Worm (Caenorhabditis elegans): Measurements from ENCODE around the gene lin-26.

lin-26 gene

DNA sequence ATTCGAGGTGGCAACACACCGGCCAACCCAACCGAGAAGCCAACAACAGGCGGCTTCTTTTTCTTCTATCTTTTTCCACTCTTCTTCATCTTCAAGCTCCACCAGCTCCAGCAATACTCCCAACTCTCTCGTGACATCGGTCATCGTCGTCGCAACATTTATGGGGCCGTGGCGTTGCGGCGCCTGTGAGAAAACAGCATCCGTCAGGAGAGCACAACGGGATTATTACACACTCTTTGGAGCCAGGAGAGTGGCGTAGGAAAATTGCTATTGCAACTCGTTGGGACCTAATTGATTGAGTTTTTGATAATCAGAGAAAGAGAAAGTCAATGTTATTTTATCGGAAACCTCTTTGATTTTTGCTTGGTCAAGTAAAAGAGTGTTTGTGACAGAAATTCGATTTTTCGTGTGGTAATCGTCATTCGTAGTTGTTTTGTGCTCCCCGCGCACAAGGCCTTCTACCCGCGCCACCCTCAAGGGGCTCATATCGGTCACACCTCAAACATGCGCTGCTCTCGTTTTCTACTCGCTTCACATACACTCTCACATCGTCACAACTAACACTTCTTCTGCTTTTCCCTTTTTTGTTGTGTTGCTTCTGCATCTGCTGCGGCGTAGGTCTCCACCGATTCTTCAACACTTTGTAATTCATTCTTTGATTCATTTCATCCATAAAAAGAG lies 41.7 kb upstream of the lin-26 start:
- no peak for TF ChIP-seq blmp-1 (tag; optimal IDR thresholded peaks at IDR 0.05)
- TF ChIP-seq ces-1 (GFP tag; optimal IDR thresholded peaks at IDR 0.05): peak; percentile 7
- TF ChIP-seq lin-32 (GFP tag; optimal IDR thresholded peaks at IDR 0.05): no peak
- TF ChIP-seq nhr-237 (tag; optimal IDR thresholded peaks at IDR 0.05): no peak
- no peak for TF ChIP-seq nhr-76 (tag; optimal IDR thresholded peaks at IDR 0.05)
- peak; percentile 57 for TF ChIP-seq unc-120 (tag; optimal IDR thresholded peaks at IDR 0.05; ENCODE audit: poor library complexity, severe bottlenecking)
- TF ChIP-seq hlh-1 (tag; optimal IDR thresholded peaks at IDR 0.05): peak; percentile 63

DNA sequence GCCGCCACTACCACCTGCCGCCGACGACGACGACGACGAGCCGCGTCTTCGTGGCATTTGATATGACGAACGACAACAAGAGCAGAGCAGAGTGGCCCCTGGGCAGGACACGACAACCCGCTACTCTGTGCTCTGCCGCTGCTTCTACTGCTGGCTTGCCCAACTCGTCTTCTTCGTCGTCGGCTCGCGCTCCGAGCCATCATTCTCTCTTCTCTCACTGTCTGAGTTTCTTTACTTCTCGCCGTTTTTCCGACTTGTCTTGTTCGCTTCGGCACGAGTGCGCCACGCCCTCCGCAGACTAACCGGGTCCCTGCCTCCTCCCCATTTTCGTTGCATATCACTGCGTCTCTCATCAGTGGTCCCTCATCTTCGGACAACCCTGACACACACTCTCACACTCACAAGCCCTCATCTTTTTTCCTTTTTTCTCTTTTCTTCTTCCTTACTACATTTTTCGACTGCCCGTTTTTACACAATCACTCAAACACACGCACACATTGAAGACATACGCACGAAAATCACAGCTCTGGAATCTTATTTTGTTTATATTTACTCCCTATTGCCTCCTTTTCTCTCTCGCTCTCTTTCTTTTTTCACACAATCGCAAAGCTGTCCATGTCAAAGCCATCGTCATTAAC lies 39.9 kb upstream of the lin-26 start:
- TF ChIP-seq mep-1 (tag; optimal IDR thresholded peaks at IDR 0.05): no peak
- TF ChIP-seq unc-62 (GFP tag; optimal IDR thresholded peaks at IDR 0.05): peak; percentile 77
- no peak for TF ChIP-seq nhr-237 (tag; optimal IDR thresholded peaks at IDR 0.05)
- peak; percentile 9 for TF ChIP-seq mls-2 (tag; optimal IDR thresholded peaks at IDR 0.05)
- TF ChIP-seq sptf-1 (tag; optimal IDR thresholded peaks at IDR 0.05): peak; percentile 34
- no peak for TF ChIP-seq unc-39 (tag; optimal IDR thresholded peaks at IDR 0.05)
- TF ChIP-seq nhr-2 (tag; optimal IDR thresholded peaks at IDR 0.05): no peak
- peak; percentile 80 for TF ChIP-seq ces-1 (GFP tag; optimal IDR thresholded peaks at IDR 0.05)
- no peak for TF ChIP-seq bed-3 (GFP tag; optimal IDR thresholded peaks at IDR 0.05)
- TF ChIP-seq unc-120 (tag; optimal IDR thresholded peaks at IDR 0.05; ENCODE audit: poor library complexity, severe bottlenecking): peak; percentile 91

DNA sequence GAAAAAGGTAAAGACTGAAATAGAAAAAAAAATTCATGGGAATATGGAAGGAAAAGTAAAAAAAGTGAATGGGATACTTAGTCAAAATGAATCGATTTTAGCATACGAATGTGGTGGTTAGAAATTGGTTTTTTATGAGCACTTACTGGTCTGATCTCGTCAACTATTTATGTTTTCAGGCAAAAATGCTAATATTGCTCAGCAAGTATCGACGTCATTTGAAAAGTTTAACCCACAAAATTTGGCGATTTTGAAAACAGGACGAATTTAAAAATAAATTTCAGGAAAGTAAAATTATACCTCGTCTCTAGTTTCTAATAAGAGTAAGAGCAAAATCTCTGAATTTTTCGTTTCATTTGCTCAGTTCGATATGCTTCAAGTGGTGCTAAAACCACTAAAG lies 38.8 kb upstream of the lin-26 start:
- TF ChIP-seq cnd-1 (tag; optimal IDR thresholded peaks at IDR 0.05) (no peak), ztf-11 (tag; optimal IDR thresholded peaks at IDR 0.05) (no peak), elt-1 (tag; optimal IDR thresholded peaks at IDR 0.05; ENCODE audit: borderline replicate concordance, insufficient read depth) (no peak), sptf-1 (tag; optimal IDR thresholded peaks at IDR 0.05) (no peak), mls-2 (tag; optimal IDR thresholded peaks at IDR 0.05) (no peak), nhr-12 (tag; optimal IDR thresholded peaks at IDR 0.05) (no peak), nhr-2 (tag; optimal IDR thresholded peaks at IDR 0.05) (no peak), snpc-4 (tag; optimal IDR thresholded peaks at IDR 0.05) (no peak), lsy-2 (tag; optimal IDR thresholded peaks at IDR 0.05) (no peak), nhr-76 (tag; optimal IDR thresholded peaks at IDR 0.05) (no peak), lin-32 (GFP tag; optimal IDR thresholded peaks at IDR 0.05) (no peak), flh-1 (GFP tag; optimal IDR thresholded peaks at IDR 0.05) (no peak), ceh-39 (tag; optimal IDR thresholded peaks at IDR 0.05) (no peak), drap-1 (GFP tag; optimal IDR thresholded peaks at IDR 0.05) (no peak), unc-120 (tag; optimal IDR thresholded peaks at IDR 0.05; ENCODE audit: poor library complexity, severe bottlenecking) (no peak)

DNA sequence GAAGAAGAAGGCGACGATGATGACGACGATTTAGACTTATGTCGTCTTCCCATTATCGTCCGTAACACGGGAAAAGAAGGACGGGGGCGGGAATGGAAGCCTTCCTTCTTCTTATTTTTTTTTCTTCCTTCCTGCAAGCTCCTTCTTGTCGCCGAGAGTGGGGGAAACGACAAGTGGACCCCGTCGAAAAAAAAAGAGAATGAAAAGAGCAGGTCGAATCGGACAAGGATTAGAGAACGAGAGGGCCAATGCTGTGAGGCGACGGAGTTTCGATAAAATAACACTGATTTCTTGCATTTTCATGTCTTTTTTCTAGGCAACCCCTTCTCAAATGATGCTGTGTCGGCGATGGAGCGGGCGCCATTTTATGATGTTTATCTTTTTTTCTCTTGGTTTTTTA lies 30.8 kb upstream of the lin-26 start, which contains the start of gene pde-4:
TSS of gene pde-4 (minus strand) at position 76 of the 400 bp plus-strand sequence.
- TF ChIP-seq nhr-12 (tag; optimal IDR thresholded peaks at IDR 0.05): no peak
- no peak for TF ChIP-seq bed-3 (GFP tag; optimal IDR thresholded peaks at IDR 0.05)
- TF ChIP-seq ces-1 (GFP tag; optimal IDR thresholded peaks at IDR 0.05): no peak
- TF ChIP-seq hlh-1 (tag; optimal IDR thresholded peaks at IDR 0.05): no peak
- no peak for TF ChIP-seq ceh-83 (GFP tag; optimal IDR thresholded peaks at IDR 0.05)
- no peak for TF ChIP-seq mls-2 (tag; optimal IDR thresholded peaks at IDR 0.05)
- TF ChIP-seq snpc-4 (tag; optimal IDR thresholded peaks at IDR 0.05): no peak
- no peak for TF ChIP-seq M03D4.4 (tag; optimal IDR thresholded peaks at IDR 0.05)
- TF ChIP-seq ceh-39 (tag; optimal IDR thresholded peaks at IDR 0.05): no peak
- no peak for TF ChIP-seq pha-4 (tag; optimal IDR thresholded peaks at IDR 0.05)
- no peak for TF ChIP-seq blmp-1 (tag; optimal IDR thresholded peaks at IDR 0.05)
- no peak for TF ChIP-seq lin-32 (GFP tag; optimal IDR thresholded peaks at IDR 0.05)
- no peak for TF ChIP-seq unc-62 (GFP tag; optimal IDR thresholded peaks at IDR 0.05)
- no peak for TF ChIP-seq lin-13 (tag; optimal IDR thresholded peaks at IDR 0.05)
- no peak for TF ChIP-seq nhr-2 (tag; optimal IDR thresholded peaks at IDR 0.05)

DNA sequence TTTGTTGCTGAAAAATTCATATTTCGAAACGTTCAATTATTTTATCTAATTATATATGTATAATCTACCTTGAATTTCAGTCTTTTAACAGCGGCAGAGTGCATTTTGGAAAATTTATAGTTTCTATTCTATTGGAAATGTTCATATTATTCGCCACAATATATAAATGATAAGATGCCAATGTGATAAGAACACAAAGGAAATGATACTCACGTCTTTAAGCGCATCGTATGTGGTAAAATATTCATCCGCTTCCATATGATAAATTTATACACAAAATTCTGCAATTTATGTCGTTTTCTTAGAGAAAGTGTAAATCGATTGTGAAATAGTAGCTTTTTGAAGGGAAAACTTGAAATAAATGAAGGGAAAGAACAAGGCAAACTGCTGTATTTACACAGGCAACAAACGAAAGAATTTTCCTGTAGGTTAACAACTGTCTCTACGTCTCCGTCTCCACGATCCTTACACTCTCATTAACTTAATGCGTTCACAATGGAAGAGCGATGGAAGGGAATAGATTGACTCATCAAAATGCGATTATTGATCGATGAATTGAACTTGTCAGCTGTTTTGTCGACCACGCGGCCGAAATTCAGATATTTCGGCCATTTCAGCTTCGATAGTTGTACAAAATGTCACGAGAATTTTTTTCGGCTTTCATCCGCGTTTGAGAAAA lies 19.9 kb upstream of the lin-26 start, which contains the start of gene alfa-1:
TSS of gene alfa-1 (minus strand) at position 515 of the 679 bp plus-strand sequence.
- TF ChIP-seq mep-1 (tag; optimal IDR thresholded peaks at IDR 0.05): no peak
- TF ChIP-seq mls-2 (tag; optimal IDR thresholded peaks at IDR 0.05): no peak
- TF ChIP-seq hlh-1 (tag; optimal IDR thresholded peaks at IDR 0.05): peak; percentile 69
- no peak for TF ChIP-seq ham-2 (GFP tag; optimal IDR thresholded peaks at IDR 0.05)
- peak; percentile 3 for TF ChIP-seq unc-62 (GFP tag; optimal IDR thresholded peaks at IDR 0.05)
- no peak for TF ChIP-seq pha-4 (tag; optimal IDR thresholded peaks at IDR 0.05)
- TF ChIP-seq lsy-2 (tag; optimal IDR thresholded peaks at IDR 0.05): peak; percentile 6
- TF ChIP-seq elt-1 (tag; optimal IDR thresholded peaks at IDR 0.05; ENCODE audit: borderline replicate concordance, insufficient read depth): no peak
